Worm (Caenorhabditis elegans): ENCODE measurements around the gene F23A7.8.

DNA sequence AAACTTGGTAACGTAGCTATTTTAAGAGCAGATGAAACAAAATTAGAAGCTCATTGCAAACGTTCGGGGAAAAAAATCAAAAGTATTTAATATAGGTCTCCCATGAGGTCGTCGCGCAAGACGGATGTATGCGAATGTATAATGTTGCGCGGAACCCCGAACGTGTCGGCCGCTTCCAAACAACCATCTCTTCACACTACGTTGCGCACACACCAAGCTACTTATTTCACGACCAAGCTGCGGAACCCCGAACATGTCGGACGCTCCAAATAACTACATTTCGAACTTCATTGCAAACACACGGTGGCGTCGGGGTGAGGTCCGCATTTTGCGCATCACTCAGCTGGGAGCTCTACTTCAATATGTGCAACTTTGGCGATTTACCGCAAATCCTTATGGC, 45.3 kb downstream of the F23A7.8 start:
- TF ChIP-seq dve-1 (tag; optimal IDR thresholded peaks at IDR 0.05; ENCODE audit: insufficient read depth) (no peak), lin-38 (GFP tag; IDR thresholded peaks at IDR 0.05) (no peak), nhr-48 (tag; optimal IDR thresholded peaks at IDR 0.05) (no peak), lin-39 (tag; optimal IDR thresholded peaks at IDR 0.05) (no peak), ztf-7 (tag; optimal IDR thresholded peaks at IDR 0.05) (no peak), egl-27 (tag; optimal IDR thresholded peaks at IDR 0.05) (no peak), lsy-2 (tag; optimal IDR thresholded peaks at IDR 0.05) (no peak), unc-39 (tag; optimal IDR thresholded peaks at IDR 0.05) (no peak), ztf-11 (tag; optimal IDR thresholded peaks at IDR 0.05) (no peak), snpc-1.2 (GFP tag; IDR thresholded peaks at IDR 0.05) (no peak), pha-4 (GFP tag; IDR thresholded peaks at IDR 0.05) (no peak), pha-4 (tag; optimal IDR thresholded peaks at IDR 0.05) (no peak), F10B5.3 (tag; optimal IDR thresholded peaks at IDR 0.05) (no peak), attf-4 (tag; optimal IDR thresholded peaks at IDR 0.05) (no peak), zag-1 (tag; optimal IDR thresholded peaks at IDR 0.05) (no peak)
